Worm (Caenorhabditis elegans) whole organism, L3 larva: ENCODE data around the gene C49A9.9.

Source experiments
- ZK546.5 ChIP-seq: sonication (generic microtip); optimal IDR thresholded peaks from 2 replicates; lab custom pipeline; 2017; ENCODE audit warnings: missing biosample characterization, missing genetic modification characterization
- aly-2 ChIP-seq: fragments of 150-350 bp; optimal IDR thresholded peaks from 2 replicates; lab custom pipeline; 2014; ENCODE audit warnings: missing biosample characterization, missing genetic modification characterization
- ama-1 ChIP-seq: fragments of 150-350 bp; optimal IDR thresholded peaks from 2 replicates; lab custom pipeline; 2018
- ceh-82 ChIP-seq: fragments of 150-350 bp; optimal IDR thresholded peaks from 2 replicates; lab custom pipeline; 2014; ENCODE audit warnings: missing biosample characterization, missing genetic modification characterization
- ceh-9 ChIP-seq: sonication (generic microtip); optimal IDR thresholded peaks from 2 replicates; lab custom pipeline; 2018; ENCODE audit warnings: missing biosample characterization, missing genetic modification characterization
- egl-5 ChIP-seq: fragments of 150-350 bp; optimal IDR thresholded peaks from 2 replicates; lab custom pipeline; 2017; ENCODE audit warnings: missing biosample characterization, missing genetic modification reagents, missing genetic modification characterization, inconsistent platforms
- elt-1 ChIP-seq: fragments of 150-350 bp; optimal IDR thresholded peaks from 2 replicates; lab custom pipeline; 2014; ENCODE audit warnings: missing biosample characterization, missing genetic modification characterization
- elt-2 ChIP-seq: sonication (generic microtip); optimal IDR thresholded peaks from 2 replicates; lab custom pipeline; 2016; ENCODE audit warnings: missing genetic modification reagents, mild to moderate bottlenecking, missing genetic modification characterization, missing compliant biosample characterization
- fkh-10 ChIP-seq: sonication (generic microtip); optimal IDR thresholded peaks from 2 replicates; lab custom pipeline; 2017; ENCODE audit warnings: missing biosample characterization, missing genetic modification reagents, missing genetic modification characterization
- fkh-2 ChIP-seq: fragments of 150-350 bp; optimal IDR thresholded peaks from 2 replicates; lab custom pipeline; 2014; ENCODE audit warnings: missing biosample characterization, missing genetic modification reagents, missing genetic modification characterization
- fos-1 ChIP-seq: fragments of 150-350 bp; optimal IDR thresholded peaks from 2 replicates; lab custom pipeline; 2014; ENCODE audit warnings: missing biosample characterization, missing genetic modification characterization
- hmg-11 ChIP-seq: sonication (generic microtip); optimal IDR thresholded peaks from 2 replicates; lab custom pipeline; 2016; ENCODE audit warnings: missing genetic modification characterization, missing compliant biosample characterization
- jun-1 ChIP-seq: fragments of 150-350 bp; optimal IDR thresholded peaks from 2 replicates; lab custom pipeline; 2014; ENCODE audit warnings: missing biosample characterization, missing genetic modification reagents, missing genetic modification characterization
- lin-39 ChIP-seq: fragments of 150-350 bp; optimal IDR thresholded peaks from 2 replicates; lab custom pipeline; 2018; ENCODE audit warnings: missing biosample characterization, missing genetic modification reagents, missing genetic modification characterization
- lsy-12 ChIP-seq: sonication (generic microtip); optimal IDR thresholded peaks from 2 replicates; lab custom pipeline; 2016; ENCODE audit warnings: mild to moderate bottlenecking, missing genetic modification characterization, missing compliant biosample characterization
- mdl-1 ChIP-seq: fragments of 150-350 bp; optimal IDR thresholded peaks from 2 replicates; lab custom pipeline; 2014; ENCODE audit warnings: missing biosample characterization, missing genetic modification characterization
- mml-1 ChIP-seq: fragments of 150-350 bp; sonication (generic microtip); optimal IDR thresholded peaks from 3 replicates; lab custom pipeline; 2014; ENCODE audit warnings: missing biosample characterization, missing genetic modification characterization
- nfya-1 ChIP-seq: sonication (generic microtip); optimal IDR thresholded peaks from 2 replicates; lab custom pipeline; 2017; ENCODE audit warnings: missing genetic modification characterization, mild to moderate bottlenecking, missing compliant biosample characterization, antibody characterized with exemption, moderate library complexity; ENCODE audit not compliant: insufficient read depth
- nhr-11 ChIP-seq: fragments of 150-350 bp; optimal IDR thresholded peaks from 2 replicates; lab custom pipeline; 2014; ENCODE audit warnings: missing biosample characterization, missing genetic modification characterization
- nhr-12 ChIP-seq: fragments of 150-350 bp; optimal IDR thresholded peaks from 2 replicates; lab custom pipeline; 2014; ENCODE audit warnings: missing biosample characterization, missing genetic modification characterization
- nhr-237 ChIP-seq: fragments of 150-350 bp; optimal IDR thresholded peaks from 2 replicates; lab custom pipeline; 2014; ENCODE audit warnings: missing biosample characterization, missing genetic modification characterization
- nhr-25 ChIP-seq: sonication (generic microtip); optimal IDR thresholded peaks from 2 replicates; lab custom pipeline; 2017; ENCODE audit warnings: missing biosample characterization, missing genetic modification characterization
- nhr-28 ChIP-seq: fragments of 150-350 bp; optimal IDR thresholded peaks from 2 replicates; lab custom pipeline; 2014; ENCODE audit warnings: missing biosample characterization, missing genetic modification characterization
- nhr-43 ChIP-seq: sonication (generic microtip); optimal IDR thresholded peaks from 2 replicates; lab custom pipeline; 2016; ENCODE audit warnings: mild to moderate bottlenecking, missing genetic modification characterization, missing compliant biosample characterization; ENCODE audit not compliant: poor library complexity, severe bottlenecking
- nhr-76 ChIP-seq: fragments of 150-350 bp; sonication (generic microtip); optimal IDR thresholded peaks from 5 replicates; lab custom pipeline; 2014; ENCODE audit warnings: missing biosample characterization, missing genetic modification characterization
- pha-4 ChIP-seq: fragments of 150-350 bp; optimal IDR thresholded peaks from 2 replicates; lab custom pipeline; 2014; ENCODE audit warnings: missing biosample characterization, missing genetic modification reagents, missing genetic modification characterization
- pqm-1 ChIP-seq: fragments of 150-350 bp; optimal IDR thresholded peaks from 2 replicates; lab custom pipeline; 2017; ENCODE audit warnings: missing biosample characterization, missing genetic modification characterization, inconsistent platforms
- sea-2 ChIP-seq: fragments of 150-350 bp; sonication (generic microtip); optimal IDR thresholded peaks from 4 replicates; lab custom pipeline; 2014; ENCODE audit warnings: missing biosample characterization, missing genetic modification reagents, missing genetic modification characterization
- skn-1 ChIP-seq: fragments of 150-350 bp; optimal IDR thresholded peaks from 2 replicates; lab custom pipeline; 2014; ENCODE audit warnings: missing biosample characterization, missing genetic modification characterization
- snpc-4 ChIP-seq: fragments of 150-350 bp; optimal IDR thresholded peaks from 2 replicates; lab custom pipeline; 2014; ENCODE audit warnings: missing biosample characterization, missing genetic modification characterization
- tbx-2 ChIP-seq: sonication (generic microtip); optimal IDR thresholded peaks from 2 replicates; lab custom pipeline; 2016; ENCODE audit warnings: mild to moderate bottlenecking, missing genetic modification characterization, missing compliant biosample characterization
- unc-62 ChIP-seq: fragments of 150-350 bp; sonication (generic microtip); optimal IDR thresholded peaks from 4 replicates; lab custom pipeline; 2014; ENCODE audit warnings: missing biosample characterization, missing genetic modification reagents, missing genetic modification characterization
- zag-1 ChIP-seq: fragments of 150-350 bp; optimal IDR thresholded peaks from 2 replicates; lab custom pipeline; 2014; ENCODE audit warnings: missing biosample characterization, missing genetic modification characterization
- ztf-11 ChIP-seq: fragments of 150-350 bp; optimal IDR thresholded peaks from 2 replicates; lab custom pipeline; 2014; ENCODE audit warnings: missing biosample characterization, missing genetic modification characterization
- ztf-4 ChIP-seq: fragments of 150-350 bp; optimal IDR thresholded peaks from 2 replicates; lab custom pipeline; 2014; ENCODE audit warnings: missing biosample characterization, missing genetic modification characterization

The C49A9.9 gene

DNA sequence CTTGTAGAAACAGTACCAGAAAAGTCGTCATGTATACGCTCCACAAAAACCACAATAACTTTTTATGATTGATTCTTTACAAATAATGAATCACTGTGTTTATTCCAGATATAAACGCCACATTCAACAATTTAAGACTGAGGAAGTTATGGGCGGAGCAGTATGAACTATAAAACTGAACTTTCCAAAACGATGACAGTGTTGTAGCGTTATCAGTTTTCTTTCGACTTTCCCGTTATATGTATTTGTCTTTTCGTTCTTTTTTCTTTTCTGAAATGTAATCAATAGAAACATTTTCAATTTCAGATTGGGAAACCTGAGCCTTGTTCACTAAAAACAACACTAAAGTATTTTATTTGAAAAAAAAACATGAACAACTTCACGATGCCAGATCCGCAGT, at the start of gene C49A9.9:
Gene C49A9.9, plus strand, starts transcription at position 307 of the 400 bp plus-strand sequence.
- TF ChIP-seq lsy-12 (no peak), pqm-1 (peak; percentile 58), snpc-4 (tag; lab: Kevin White, UChicago) (no peak), egl-5 (no peak), elt-1 (no peak), unc-62 (GFP tag; lab: Kevin White, UChicago) (no peak), pha-4 (tag; lab: Kevin White, UChicago) (peak; percentile 45), nhr-25 (no peak), ceh-9 (tag; lab: Kevin White, UChicago) (no peak), ztf-11 (tag; lab: Kevin White, UChicago) (no peak), mdl-1 (no peak), skn-1 (tag; lab: Kevin White, UChicago) (no peak), lin-39 (no peak), elt-2 (tag; lab: Kevin White, UChicago) (peak; percentile 56), nhr-11 (tag; lab: Kevin White, UChicago) (no peak), nfya-1 (tag; lab: Kevin White, UChicago) (no peak)
- TF ChIP-seq, all 47 proteins: peak for 3

DNA sequence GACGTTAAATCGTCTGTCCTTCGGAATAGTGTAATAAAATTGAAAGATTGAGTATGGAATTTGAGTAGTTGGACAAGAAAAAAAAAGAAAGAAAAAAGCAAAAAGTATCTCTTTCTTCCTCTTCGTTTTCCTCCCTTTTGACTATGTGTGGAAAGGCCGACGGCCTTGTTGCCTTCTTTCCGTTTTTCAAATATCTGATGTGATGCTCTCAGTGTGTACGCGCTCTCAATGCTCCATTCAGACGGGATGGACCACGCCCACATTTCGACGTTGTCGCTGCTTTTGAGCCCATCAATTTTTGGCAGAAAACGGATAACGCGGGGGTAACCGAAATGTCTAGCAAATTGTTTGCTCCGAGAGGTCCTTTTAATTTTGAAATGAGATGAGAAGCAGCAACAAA, 44.2 kb upstream of the C49A9.9 start:
- TF ChIP-seq aly-2 (no peak), fkh-10 (GFP tag; lab: Kevin White, UChicago) (peak; percentile 9)

DNA sequence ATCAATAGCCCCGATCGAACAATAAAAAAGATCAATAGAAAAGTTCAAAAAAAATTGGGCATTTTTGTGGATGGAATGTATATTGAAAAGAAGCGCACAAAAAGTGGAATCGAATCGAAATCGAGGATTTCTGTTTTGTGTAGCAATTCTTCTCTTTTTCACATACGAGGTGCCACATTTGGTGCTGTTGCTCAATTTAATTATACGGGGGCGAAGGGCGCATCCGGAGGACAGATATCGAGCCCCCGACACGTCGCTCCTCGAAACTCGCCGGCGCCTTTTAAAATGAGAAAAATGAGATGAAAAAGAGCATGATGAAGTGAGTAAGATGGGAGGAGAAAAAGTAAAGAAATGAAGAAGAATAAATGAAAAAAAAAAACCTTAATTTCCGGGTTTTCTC, 39.8 kb upstream of the C49A9.9 start:
- TF ChIP-seq nhr-11 (tag; lab: Kevin White, UChicago) (no peak), aly-2 (no peak), ceh-9 (tag; lab: Kevin White, UChicago) (no peak), tbx-2 (tag; lab: Kevin White, UChicago) (no peak), nhr-43 (tag; lab: Kevin White, UChicago) (no peak)

DNA sequence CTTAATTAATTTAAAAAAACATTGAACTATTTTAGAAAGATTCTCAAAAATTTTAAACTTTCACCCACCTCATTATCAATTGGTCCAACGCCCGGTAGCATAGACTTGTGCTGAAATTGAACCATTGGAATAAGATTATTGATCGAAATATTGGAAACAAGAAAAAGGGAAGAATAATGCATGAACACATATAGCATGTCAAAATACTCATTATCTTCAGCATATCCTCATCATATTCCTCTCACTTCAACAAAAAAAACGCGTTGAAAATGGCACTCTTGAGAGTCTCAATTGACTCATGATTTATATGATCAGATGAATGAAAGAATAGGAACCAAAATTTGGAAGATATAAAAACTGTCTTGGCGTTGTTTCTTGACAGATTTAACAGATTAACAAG, 33.4 kb upstream of the C49A9.9 start, which contains the start of gene unc-77:
Gene unc-77, minus strand, starts transcription at position 101 of the 400 bp plus-strand sequence.
- TF ChIP-seq nhr-25 (no peak), ztf-4 (tag; lab: Kevin White, UChicago) (no peak), ZK546.5 (no peak)

DNA sequence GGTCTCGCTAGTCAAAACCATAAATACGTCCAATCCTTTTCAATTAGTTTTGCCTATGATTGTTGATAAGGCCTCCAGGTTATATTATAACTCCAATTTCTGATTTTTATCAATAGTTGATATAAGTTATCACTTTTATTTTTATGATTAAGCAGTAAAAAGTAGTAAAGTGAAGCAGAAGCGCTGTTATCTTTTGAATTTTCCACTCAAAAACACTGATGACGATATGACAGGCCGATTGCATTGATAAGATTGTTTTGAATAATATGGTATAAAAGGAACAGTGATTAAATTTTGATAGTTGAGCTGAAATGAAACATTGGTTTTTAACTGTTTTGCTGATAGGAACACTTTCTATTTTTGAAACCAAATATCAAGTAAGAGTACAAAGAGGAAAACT, 31.6 kb upstream of the C49A9.9 start, which contains the start of gene asp-9:
Gene asp-9, plus strand, starts transcription at position 312 of the 400 bp plus-strand sequence.
- no peak for TF ChIP-seq nhr-43 (tag; lab: Kevin White, UChicago)
- no peak for TF ChIP-seq nhr-76 (tag; lab: Kevin White, UChicago)
- TF ChIP-seq nhr-12 (tag; lab: Kevin White, UChicago) = no peak
- peak; percentile 70 for TF ChIP-seq jun-1 (tag; lab: Kevin White, UChicago)
- no peak for TF ChIP-seq fkh-10 (GFP tag; lab: Kevin White, UChicago)
- no peak for TF ChIP-seq ceh-82 (tag; lab: Kevin White, UChicago)
- peak; percentile 88 for TF ChIP-seq elt-2 (tag; lab: Kevin White, UChicago)
- TF ChIP-seq mml-1 (tag; lab: Kevin White, UChicago) = no peak
- no peak for TF ChIP-seq fos-1
- TF ChIP-seq tbx-2 (tag; lab: Kevin White, UChicago) = no peak
- TF ChIP-seq mdl-1 = no peak
- no peak for TF ChIP-seq nhr-25
- peak; percentile 87 for TF ChIP-seq pqm-1
- no peak for TF ChIP-seq fkh-2 (tag; lab: Kevin White, UChicago)
- no peak for TF ChIP-seq unc-62 (GFP tag; lab: Kevin White, UChicago)
- no peak for TF ChIP-seq lin-39
- TF ChIP-seq nhr-237 (tag; lab: Kevin White, UChicago) = no peak
- no peak for TF ChIP-seq sea-2
- TF ChIP-seq skn-1 (tag; lab: Kevin White, UChicago) = no peak
- TF ChIP-seq ama-1 (lab: Kevin White, UChicago) = no peak
- TF ChIP-seq ZK546.5 = no peak
- TF ChIP-seq nhr-28 (tag; lab: Kevin White, UChicago) = no peak
- no peak for TF ChIP-seq aly-2
- TF ChIP-seq zag-1 (tag; lab: Kevin White, UChicago) = no peak
- TF ChIP-seq hmg-11 (tag; lab: Kevin White, UChicago) = no peak
- no peak for TF ChIP-seq elt-1
- TF ChIP-seq snpc-4 (tag; lab: Kevin White, UChicago) = no peak
- no peak for TF ChIP-seq nhr-11 (tag; lab: Kevin White, UChicago)
- TF ChIP-seq pha-4 (tag; lab: Kevin White, UChicago) = peak; percentile 49
